Fruit fly (Drosophila melanogaster) whole organism, prepupa: Measurements from ENCODE around the gene Pldn.

Source experiments
- CG11762 ChIP-seq: fragments of 200-800 bp; sonication (Bioruptor generic); optimal IDR thresholded peaks from 3 replicates; lab custom pipeline; 2016; ENCODE audit warnings: missing biosample characterization, missing genetic modification characterization; ENCODE audit not compliant: insufficient read depth
- Eip93F ChIP-seq: fragments of 200-800 bp; sonication (Bioruptor generic); optimal IDR thresholded peaks from 2 replicates; lab custom pipeline; 2016; ENCODE audit warnings: missing biosample characterization, mild to moderate bottlenecking, missing genetic modification characterization
- Lpt ChIP-seq: fragments of 200-800 bp; sonication (Bioruptor generic); optimal IDR thresholded peaks from 3 replicates; lab custom pipeline; 2016; ENCODE audit warnings: missing biosample characterization, missing genetic modification characterization
- vri ChIP-seq: fragments of 200-800 bp; sonication (Bioruptor generic); optimal IDR thresholded peaks from 3 replicates; lab custom pipeline; 2016; ENCODE audit warnings: missing biosample characterization, mild to moderate bottlenecking, missing genetic modification characterization

dm6 chr3L:11645933-11646332, 45.3 kb downstream of the Pldn start, which contains the start of gene CG6071:
- TF ChIP-seq CG11762, result no peak
- no peak for TF ChIP-seq vri
- TF ChIP-seq Lpt (GFP tag; lab: Kevin White, UChicago), result no peak
- no peak for TF ChIP-seq Eip93F (GFP tag; lab: Kevin White, UChicago)
